Worm (Caenorhabditis elegans) whole organism, L2 larva: ENCODE data around the gene dgk-5.

ENCODE experiments used
- egl-27 ChIP-seq: sonication (generic microtip); optimal IDR thresholded peaks from 3 replicates; lab custom pipeline; 2017; ENCODE audit warnings: missing biosample characterization, missing genetic modification reagents, missing genetic modification characterization
- elt-1 ChIP-seq: fragments of 150-350 bp; optimal IDR thresholded peaks from 2 replicates; lab custom pipeline; 2014; ENCODE audit warnings: missing biosample characterization, missing genetic modification characterization
- elt-3 ChIP-seq: sonication (generic microtip); optimal IDR thresholded peaks from 2 replicates; lab custom pipeline; 2017; ENCODE audit warnings: missing biosample characterization, missing genetic modification characterization
- lin-39 ChIP-seq: fragments of 150-350 bp; optimal IDR thresholded peaks from 2 replicates; lab custom pipeline; 2014; ENCODE audit warnings: missing biosample characterization, missing genetic modification reagents, missing genetic modification characterization
- lsy-2 ChIP-seq, 2 experiments: fragments of 150-350 bp in 1 of 2; sonication (generic microtip) in 1 of 2; optimal IDR thresholded peaks; 2 replicates each; lab custom pipeline; 2014 to 2017; ENCODE audit warnings: missing biosample characterization in 2 of 2, missing genetic modification characterization in 2 of 2
- nhr-237 ChIP-seq: fragments of 150-350 bp; optimal IDR thresholded peaks from 2 replicates; lab custom pipeline; 2014; ENCODE audit warnings: missing biosample characterization, missing genetic modification characterization
- nhr-25 ChIP-seq: fragments of 150-350 bp; sonication (generic microtip); optimal IDR thresholded peaks from 3 replicates; lab custom pipeline; 2014; ENCODE audit warnings: missing biosample characterization, missing genetic modification characterization
- nhr-77 ChIP-seq: fragments of 150-350 bp; optimal IDR thresholded peaks from 2 replicates; lab custom pipeline; 2014; ENCODE audit warnings: missing biosample characterization, missing genetic modification characterization
- skn-1 ChIP-seq: sonication (generic microtip); optimal IDR thresholded peaks from 2 replicates; lab custom pipeline; 2017; ENCODE audit warnings: missing biosample characterization, missing genetic modification characterization
- unc-39 ChIP-seq: fragments of 150-350 bp; optimal IDR thresholded peaks from 2 replicates; lab custom pipeline; 2014; ENCODE audit warnings: missing biosample characterization, missing genetic modification characterization

ce11 chrII:6493139-6493538 lies 22.3 kb upstream of the dgk-5 start:
- TF ChIP-seq nhr-25 (tag; lab: Kevin White, UChicago) (no peak), egl-27 (tag; lab: Kevin White, UChicago) (no peak), lsy-2 (tag; optimal IDR thresholded peaks at IDR 0.05; lab: Kevin White, UChicago) (no peak), skn-1 (tag; lab: Kevin White, UChicago) (no peak), lin-39 (tag; lab: Kevin White, UChicago) (no peak), nhr-237 (no peak), nhr-77 (no peak), elt-1 (tag; lab: Kevin White, UChicago) (no peak), elt-3 (tag; lab: Kevin White, UChicago) (no peak), unc-39 (no peak)
